Fruit fly (Drosophila melanogaster) whole organism, larva: ENCODE data around the gene CG13043.

Experiments used
- noc ChIP-seq: fragments of 200-800 bp; sonication (Bioruptor generic); optimal IDR thresholded peaks from 3 replicates; lab custom pipeline; 2019; ENCODE audit warnings: missing biosample characterization, mild to moderate bottlenecking, missing genetic modification characterization, moderate library complexity

The CG13043 gene

DNA sequence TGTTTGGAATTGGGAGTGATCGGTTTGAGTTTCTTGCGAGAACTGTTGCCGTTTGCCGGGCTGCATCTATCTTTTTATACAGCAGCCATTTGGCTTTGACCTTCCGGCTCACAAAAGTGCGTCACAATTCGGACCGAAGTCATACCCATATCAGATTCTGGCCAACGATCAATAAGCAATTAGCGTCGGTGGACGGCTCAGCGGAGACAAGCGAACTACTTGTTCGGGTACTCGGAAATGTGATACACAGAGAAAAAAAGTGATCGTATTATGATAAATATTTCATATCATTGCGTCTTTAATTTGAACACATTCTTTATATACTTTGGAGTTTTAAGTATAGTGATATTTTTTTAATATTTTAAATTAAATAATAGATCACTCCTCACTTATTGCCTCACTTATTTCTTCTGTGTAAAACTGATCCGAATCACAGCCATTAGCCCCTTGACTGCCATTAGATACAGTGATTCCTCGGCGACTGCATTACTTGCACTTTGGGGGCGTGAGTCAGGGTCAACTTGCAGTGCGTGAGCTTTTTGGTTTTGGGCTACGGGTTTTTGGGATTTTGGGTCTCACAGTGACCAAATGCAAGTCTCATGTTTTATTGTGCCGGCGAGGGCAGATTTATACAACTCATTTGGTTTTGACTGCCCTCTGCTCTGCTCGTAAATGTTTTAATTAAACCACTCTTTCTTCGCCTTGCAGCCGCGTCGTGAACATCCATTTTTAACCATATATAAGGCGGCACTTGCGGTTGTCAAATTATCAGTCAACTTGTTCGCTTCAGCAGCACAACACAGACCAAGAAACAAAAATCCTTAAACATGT lies at the start of gene CG13043, which contains the start of gene CG13063:
Gene CG13043 (minus strand): TSS at position 51 of the 831 bp plus-strand sequence.
Gene CG13063 (plus strand): TSS at position 781 of the 831 bp plus-strand sequence.
- no peak for TF ChIP-seq noc (tag; lab: Kevin White, UChicago)

DNA sequence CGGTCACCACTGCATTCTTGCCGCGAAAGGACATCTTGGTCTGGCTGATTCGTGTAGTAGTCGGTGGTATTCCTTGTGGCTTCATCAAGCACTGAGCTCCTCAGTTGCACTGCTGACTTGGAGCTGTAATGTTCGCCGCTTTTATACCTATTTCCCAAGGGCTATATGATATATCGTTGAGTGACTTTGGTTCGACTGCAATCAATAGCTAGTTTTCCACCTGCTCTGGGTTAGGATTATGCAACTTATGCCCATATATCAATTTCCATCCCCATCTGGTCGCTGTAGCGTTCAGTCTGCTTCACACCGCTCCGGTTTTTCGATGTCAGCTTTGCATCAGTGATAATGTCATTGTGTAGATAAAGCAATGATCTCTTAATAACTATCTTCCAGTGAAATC lies 48.5 kb upstream of the CG13043 start, which contains the start of gene Pdh:
Gene Pdh (minus strand): TSS at position 101 of the 400 bp plus-strand sequence.
- TF ChIP-seq noc (tag; lab: Kevin White, UChicago): no peak

dm6 chr3L:16351770-16352429 lies 46.2 kb upstream of the CG13043 start, which contains the start of the genes Golgin104 and Tcs3:
Gene Golgin104, minus strand, starts transcription at chr3L:16351951.
Gene Tcs3, plus strand, starts transcription at chr3L:16351991.
- no peak for TF ChIP-seq noc (tag; lab: Kevin White, UChicago)

DNA sequence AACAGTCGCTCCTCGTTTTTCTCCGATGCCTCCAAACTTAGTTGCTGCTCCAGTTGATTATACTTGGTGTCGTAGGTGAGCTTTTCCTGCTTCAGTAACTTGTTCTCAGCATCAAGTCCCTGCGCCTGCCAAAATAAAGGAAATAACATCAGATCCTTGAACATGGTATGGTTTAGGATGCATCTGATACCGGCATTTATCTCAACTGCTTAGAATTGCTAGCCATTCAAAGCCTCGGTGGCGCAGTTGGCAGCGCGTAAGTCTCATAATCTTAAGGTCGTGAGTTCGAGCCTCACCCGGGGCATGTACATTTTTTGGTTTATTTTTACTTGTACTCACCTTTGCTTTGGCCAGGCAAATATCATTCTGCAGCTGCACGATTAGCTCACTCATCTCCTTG lies 44.0 kb upstream of the CG13043 start:
- TF ChIP-seq noc (tag; lab: Kevin White, UChicago): no peak

DNA sequence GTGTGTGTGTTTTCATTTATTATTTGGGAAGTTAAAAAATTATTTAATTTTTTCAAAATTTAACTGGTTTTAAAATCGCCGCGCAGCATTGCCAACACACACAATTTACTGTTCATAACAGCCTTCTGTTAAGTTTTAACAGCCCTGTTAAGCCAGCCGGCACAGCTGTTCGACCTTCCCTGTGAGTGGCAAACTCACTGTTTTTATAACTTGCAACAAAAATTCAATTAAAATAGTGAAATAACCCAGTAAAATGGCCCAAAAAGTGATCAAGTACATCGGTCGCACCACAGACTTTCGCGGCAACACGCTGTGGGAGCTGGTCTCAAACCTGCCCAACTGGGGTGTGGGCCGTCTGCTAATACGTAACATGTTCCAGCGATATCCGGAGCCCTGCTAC lies 42.2 kb upstream of the CG13043 start, which contains the start of gene mRpS34:
Gene mRpS34 (plus strand): TSS at position 161 of the 400 bp plus-strand sequence.
- TF ChIP-seq noc (tag; lab: Kevin White, UChicago): no peak

DNA sequence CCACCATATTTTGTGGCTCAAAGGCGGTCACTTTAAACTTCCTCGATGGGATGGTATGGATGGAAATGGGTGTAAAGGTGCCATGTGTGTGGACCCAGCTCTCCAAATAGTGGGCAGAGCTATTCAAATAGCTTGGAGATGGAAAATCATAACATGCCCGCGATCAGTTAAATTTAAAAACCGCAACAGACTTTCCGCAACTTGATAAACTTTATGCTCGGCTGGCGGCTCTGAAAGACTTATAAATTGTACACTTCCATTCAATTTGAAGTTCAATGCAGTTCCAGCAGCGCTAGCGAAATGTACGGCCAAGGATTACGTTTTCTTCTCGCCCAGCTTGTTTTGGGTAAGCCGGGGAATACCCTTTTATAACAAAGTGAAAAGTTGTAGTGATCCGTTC lies 40.4 kb upstream of the CG13043 start, which contains the start of gene CG33257:
Gene CG33257 (plus strand): TSS at position 301 of the 400 bp plus-strand sequence.
- no peak for TF ChIP-seq noc (tag; lab: Kevin White, UChicago)

DNA sequence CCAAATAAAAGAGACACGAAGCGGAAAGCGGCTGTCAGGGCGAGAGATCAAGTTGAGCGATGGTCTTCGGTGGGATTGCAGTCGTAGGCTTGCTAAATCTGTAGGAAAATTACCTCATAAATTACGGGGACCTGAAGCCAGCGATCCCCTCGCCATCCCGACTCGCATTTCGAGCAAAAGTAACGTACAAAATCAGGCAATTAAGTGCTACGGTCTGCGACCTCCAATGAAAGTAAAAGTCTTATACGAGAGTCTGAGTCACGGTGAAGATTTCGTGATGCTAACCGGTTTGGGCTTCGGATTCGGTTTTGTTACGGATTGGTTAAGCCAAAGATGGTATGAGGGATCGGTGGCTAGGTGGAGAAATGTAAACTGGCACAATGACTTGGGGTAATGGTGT lies 34.2 kb upstream of the CG13043 start:
- no peak for TF ChIP-seq noc (tag; lab: Kevin White, UChicago)

DNA sequence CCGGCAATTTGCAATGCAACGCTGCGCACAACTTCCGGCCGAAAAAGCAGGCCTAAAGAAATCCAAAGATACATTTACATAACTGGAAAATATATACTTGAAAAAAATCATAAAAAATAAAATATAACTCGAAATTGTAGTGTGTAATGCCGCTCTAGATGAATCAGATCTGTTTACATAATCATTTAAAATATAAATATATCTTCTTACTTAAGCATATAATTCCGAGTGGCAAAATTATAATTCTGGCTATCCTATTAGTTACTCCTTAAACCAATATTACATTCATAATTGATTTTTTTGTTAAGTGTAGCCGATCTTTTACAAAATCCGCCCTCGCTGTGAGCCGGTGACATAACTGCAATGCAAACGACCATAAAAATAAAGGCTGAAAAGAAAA lies 33.8 kb upstream of the CG13043 start:
- TF ChIP-seq noc (tag; lab: Kevin White, UChicago): no peak

dm6 chr3L:16338703-16339102 lies 33.0 kb upstream of the CG13043 start, which contains the start of gene CG4998:
Gene CG4998, plus strand, starts transcription at chr3L:16339003.
- TF ChIP-seq noc (tag; lab: Kevin White, UChicago): no peak

DNA sequence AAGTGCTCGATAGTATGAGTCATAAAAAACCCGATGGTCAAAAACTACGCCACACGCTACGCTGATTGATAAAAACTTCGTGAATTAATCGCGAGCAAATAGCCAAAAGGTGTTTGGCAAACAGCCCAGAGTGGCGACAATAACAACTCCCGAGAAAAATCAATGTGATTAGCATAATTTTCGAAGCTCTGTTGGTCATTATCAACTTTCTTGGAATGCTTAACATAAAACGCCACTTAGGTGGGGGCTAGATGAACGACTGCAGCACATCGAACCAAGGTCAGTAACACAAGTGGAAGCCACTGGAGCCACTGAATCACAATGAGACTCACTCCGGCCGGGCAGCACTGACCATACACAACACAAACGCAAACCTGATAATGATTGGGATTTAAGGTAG lies 32.1 kb upstream of the CG13043 start:
- no peak for TF ChIP-seq noc (tag; lab: Kevin White, UChicago)

DNA sequence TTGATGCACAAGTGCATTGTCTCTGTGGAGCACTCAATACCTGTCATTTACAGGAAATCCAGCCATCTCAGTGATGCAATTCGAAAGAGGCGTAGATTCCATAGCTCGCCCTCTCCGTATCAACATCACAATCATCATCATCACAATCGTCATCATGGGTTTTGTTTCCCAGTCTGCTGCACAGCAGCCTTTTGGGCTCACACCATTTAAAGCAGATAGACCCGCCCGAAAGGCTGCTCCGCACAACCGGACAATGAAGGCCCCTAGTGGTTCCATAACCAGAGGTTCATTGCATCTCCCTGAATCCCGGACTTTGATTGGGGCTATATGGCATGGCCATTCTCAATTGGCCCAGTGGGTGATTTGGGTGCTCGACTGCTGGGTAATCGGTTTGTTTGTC lies 29.2 kb upstream of the CG13043 start:
- no peak for TF ChIP-seq noc (tag; lab: Kevin White, UChicago)

DNA sequence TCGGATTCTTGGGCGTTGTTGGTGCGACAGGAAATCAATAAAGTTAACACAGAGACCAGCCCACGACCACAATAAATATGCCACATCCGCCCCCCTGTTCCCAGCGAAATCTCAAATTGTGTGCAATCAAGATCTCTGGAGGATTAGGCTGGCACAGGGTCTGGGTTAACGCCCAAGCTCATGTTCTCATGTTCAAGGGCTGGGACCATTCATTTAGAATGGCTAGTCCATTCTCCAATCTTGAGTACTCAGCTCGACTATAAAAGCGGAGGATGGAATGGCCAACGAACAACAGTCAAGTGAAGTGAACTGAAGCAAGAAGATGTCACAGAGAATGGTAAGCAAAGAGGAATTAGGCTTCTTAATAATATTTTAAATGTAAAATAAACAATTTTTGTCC lies 27.3 kb upstream of the CG13043 start, which contains the start of gene CG13056:
Gene CG13056 (plus strand): TSS at position 301 of the 400 bp plus-strand sequence.
- TF ChIP-seq noc (tag; lab: Kevin White, UChicago): no peak

DNA sequence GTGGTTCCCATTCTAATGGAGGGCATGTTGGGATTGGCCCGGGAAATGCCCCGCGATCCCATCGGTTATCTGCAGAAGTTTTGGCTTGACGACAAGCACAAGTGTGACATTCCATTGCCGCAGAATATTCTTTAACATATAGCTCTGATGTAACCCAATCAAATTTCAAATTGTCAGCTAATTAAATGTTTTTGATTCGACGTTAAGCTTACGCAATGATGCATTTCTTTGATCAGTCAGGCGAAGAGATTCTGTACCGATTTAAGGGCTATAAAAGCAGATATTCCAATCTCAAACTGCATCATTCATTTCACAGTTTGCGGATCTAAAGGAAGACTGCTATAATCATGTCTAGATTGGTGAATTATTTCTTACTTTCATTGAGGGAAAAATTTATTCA lies 26.0 kb upstream of the CG13043 start, which contains the start of gene retinin:
Gene retinin (plus strand): TSS at position 301 of the 400 bp plus-strand sequence.
- no peak for TF ChIP-seq noc (tag; lab: Kevin White, UChicago)

dm6 chr3L:16330740-16331139 lies 25.1 kb upstream of the CG13043 start, which contains the start of gene CG33060:
Gene CG33060, plus strand, starts transcription at chr3L:16331040.
- TF ChIP-seq noc (tag; lab: Kevin White, UChicago): no peak

DNA sequence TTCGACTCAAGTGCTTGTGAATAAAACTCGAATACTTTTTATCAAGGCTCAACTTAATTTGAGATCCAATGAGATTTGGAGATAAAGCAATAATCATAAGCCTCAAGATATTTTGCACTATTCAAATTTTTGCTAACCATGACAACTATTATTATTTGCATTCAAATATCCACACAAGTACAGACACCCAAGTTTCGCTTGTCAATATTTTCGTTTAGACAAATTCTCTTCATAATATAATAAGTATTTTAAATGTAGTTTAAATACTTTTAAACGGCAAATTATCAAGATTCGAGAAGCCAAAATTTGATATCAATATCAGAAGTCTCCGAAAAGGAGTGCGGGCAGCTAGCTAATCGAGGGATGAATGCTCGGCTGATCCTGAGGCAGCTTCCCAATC lies 23.8 kb upstream of the CG13043 start, which contains the start of gene CG33061:
Gene CG33061 (plus strand): TSS at position 301 of the 400 bp plus-strand sequence.
- no peak for TF ChIP-seq noc (tag; lab: Kevin White, UChicago)
